Fruit fly (Drosophila melanogaster): ENCODE measurements around the gene CG4849.

Gene CG4849

dm6 chr3R:27937752-27938694, 25.2 kb upstream of the CG4849 start, which contains the start of the genes NSD and BOD1 (continued):
- TF ChIP-seq CG4730 (GFP tag; IDR thresholded peaks at IDR 0.05) (0 out of 2 replicates have a peak, but pooled peaks have one; percentile 23), CG6813 (GFP tag; optimal IDR thresholded peaks at IDR 0.05) (peak; percentile 21), CTCF (GFP tag; optimal IDR thresholded peaks at IDR 0.05) (no peak), Eip74EF (GFP tag; optimal IDR thresholded peaks at IDR 0.05) (no peak), CG8765 (GFP tag; IDR thresholded peaks at IDR 0.05) (peak; percentile 53; the same call in 1 of the 2 replicates), odd (GFP tag; optimal IDR thresholded peaks at IDR 0.05) (no peak), CG12659 (GFP tag; optimal IDR thresholded peaks at IDR 0.05) (peak; percentile 47), CG3995 (GFP tag; optimal IDR thresholded peaks at IDR 0.05) (no peak), dmrt99B (tag; optimal IDR thresholded peaks at IDR 0.05) (no peak), Vsx1 (GFP tag; optimal IDR thresholded peaks at IDR 0.05) (no peak), CG3163 (GFP tag; optimal IDR thresholded peaks at IDR 0.05) (no peak), HLH4C (GFP tag; IDR thresholded peaks at IDR 0.05; ENCODE audit: partially characterized antibody) (peak; percentile 90), CG10209 (GFP tag; optimal IDR thresholded peaks at IDR 0.05) (peak; percentile 48), CG1647 (GFP tag; optimal IDR thresholded peaks at IDR 0.05) (peak; percentile 27), tio (GFP tag; optimal IDR thresholded peaks at IDR 0.05) (no peak), NfI (GFP tag; optimal IDR thresholded peaks at IDR 0.05) (peak; percentile 63), sd (tag; optimal IDR thresholded peaks at IDR 0.05) (no peak), cato (GFP tag; optimal IDR thresholded peaks at IDR 0.05; ENCODE audit: borderline replicate concordance) (no peak), Gug (GFP tag; IDR thresholded peaks at IDR 0.05) (peak; percentile 82), CG3281 (GFP tag; optimal IDR thresholded peaks at IDR 0.05) (peak; percentile 17), B-H1 (GFP tag; IDR thresholded peaks at IDR 0.05) (peak; percentile 45; the same call in 2 of the 3 replicates), Mes4 (GFP tag; optimal IDR thresholded peaks at IDR 0.05) (no peak), D19B (GFP tag; optimal IDR thresholded peaks at IDR 0.05) (no peak), ind (GFP tag; optimal IDR thresholded peaks at IDR 0.05) (peak; percentile 52), ac (GFP tag; optimal IDR thresholded peaks at IDR 0.05) (no peak), CG43689 (GFP tag; IDR thresholded peaks at IDR 0.05) (no peak), D19A (tag; optimal IDR thresholded peaks at IDR 0.05) (no peak), CG14860 (GFP tag; IDR thresholded peaks at IDR 0.05; ENCODE audit: partially characterized antibody) (peak; percentile 89), HLHmδ (GFP tag; optimal IDR thresholded peaks at IDR 0.05) (no peak), CG4404 (GFP tag; IDR thresholded peaks at IDR 0.05) (peak; percentile 59), yki (optimal IDR thresholded peaks at IDR 0.05) (no peak), CG12236 (GFP tag; optimal IDR thresholded peaks at IDR 0.05) (no peak), Dip2 (GFP tag; IDR thresholded peaks at IDR 0.05) (no peak), Fer3 (tag; optimal IDR thresholded peaks at IDR 0.05) (peak; percentile 39), tx (GFP tag; optimal IDR thresholded peaks at IDR 0.05) (no peak), unpg (GFP tag; optimal IDR thresholded peaks at IDR 0.05) (peak; percentile 46), CoRest (tag; optimal IDR thresholded peaks at IDR 0.05) (peak; percentile 61), vvl (GFP tag; IDR thresholded peaks at IDR 0.05) (peak; percentile 79), CG18476 (GFP tag; optimal IDR thresholded peaks at IDR 0.05) (no peak), Max (GFP tag; optimal IDR thresholded peaks at IDR 0.05) (no peak), CG5953 (GFP tag; IDR thresholded peaks at IDR 0.05) (peak; percentile 34; the same call in 1 of the 2 replicates), CG3726 (GFP tag; IDR thresholded peaks at IDR 0.05) (peak; percentile 50; the same call in 1 of the 3 replicates), Deaf1 (tag; optimal IDR thresholded peaks at IDR 0.05) (peak; percentile 0), chif (GFP tag; optimal IDR thresholded peaks at IDR 0.05) (peak in 1 of 2 experiments; percentile 26), CG32532 (GFP tag; IDR thresholded peaks at IDR 0.05) (peak; percentile 84), fu2 (GFP tag; optimal IDR thresholded peaks at IDR 0.05) (no peak), CG12071 (GFP tag; optimal IDR thresholded peaks at IDR 0.05) (no peak), CG13296 (GFP tag; optimal IDR thresholded peaks at IDR 0.05) (no peak), fd64A (GFP tag; optimal IDR thresholded peaks at IDR 0.05) (no peak)
